Fruit fly (Drosophila melanogaster) whole organism, embryonic: ENCODE measurements around the gene Tnpo.

Experiments
- Asciz ChIP-seq: fragments of 200-800 bp; sonication (Bioruptor generic); optimal IDR thresholded peaks from 2 replicates; lab custom pipeline; 2017; ENCODE audit warnings: missing biosample characterization, mild to moderate bottlenecking, missing genetic modification characterization, missing genetic modification reagents
- Atf-2 ChIP-seq: fragments of 200-800 bp; sonication (Bioruptor generic); optimal IDR thresholded peaks from 2 replicates; lab custom pipeline; 2016; ENCODE audit warnings: missing biosample characterization, missing genetic modification characterization
- B-H1 ChIP-seq: fragments of 200-800 bp; sonication (Bioruptor generic); IDR thresholded peaks from 3 replicates; pipeline ENCODE4 v1.3.6; 2022; ENCODE audit warnings: missing biosample characterization, missing genetic modification characterization
- CG10431 ChIP-seq: fragments of 200-800 bp; sonication (Bioruptor generic); optimal IDR thresholded peaks from 3 replicates; lab custom pipeline; 2018; ENCODE audit warnings: missing biosample characterization, mild to moderate bottlenecking, missing genetic modification characterization
- CG11456 ChIP-seq: fragments of 200-800 bp; sonication (Bioruptor generic); IDR thresholded peaks from 3 replicates; pipeline ENCODE4 v1.3.6; 2022; ENCODE audit warnings: missing biosample characterization, missing genetic modification characterization
- CG11723 ChIP-seq: fragments of 200-800 bp; sonication (Bioruptor generic); optimal IDR thresholded peaks from 2 replicates; lab custom pipeline; 2017; ENCODE audit warnings: missing biosample characterization, mild to moderate bottlenecking, missing genetic modification characterization
- CG12155 ChIP-seq: fragments of 200-800 bp; sonication (Bioruptor generic); optimal IDR thresholded peaks from 3 replicates; lab custom pipeline; 2016; ENCODE audit warnings: missing biosample characterization, missing genetic modification characterization
- CG14050 ChIP-seq: fragments of 200-800 bp; sonication (Bioruptor generic); IDR thresholded peaks from 3 replicates; pipeline ENCODE4 v1.3.6; 2022; ENCODE audit warnings: missing biosample characterization, missing genetic modification characterization
- CG15073 ChIP-seq: fragments of 200-800 bp; sonication (Bioruptor generic); optimal IDR thresholded peaks from 2 replicates; lab custom pipeline; 2016; ENCODE audit warnings: missing biosample characterization, missing genetic modification characterization
- CG1529 ChIP-seq: fragments of 200-800 bp; sonication (Bioruptor generic); optimal IDR thresholded peaks from 3 replicates; lab custom pipeline; 2018; ENCODE audit warnings: missing biosample characterization, missing genetic modification characterization
- CG15514 ChIP-seq: fragments of 200-800 bp; sonication (Bioruptor generic); optimal IDR thresholded peaks from 3 replicates; lab custom pipeline; 2017; ENCODE audit warnings: missing biosample characterization, missing genetic modification characterization, mild to moderate bottlenecking, moderate library complexity, missing genetic modification reagents
- CG15601 ChIP-seq: fragments of 200-800 bp; sonication (Bioruptor generic); optimal IDR thresholded peaks from 3 replicates; lab custom pipeline; 2019; ENCODE audit warnings: missing biosample characterization, mild to moderate bottlenecking, missing genetic modification characterization, moderate library complexity
- CG1792 ChIP-seq: fragments of 200-800 bp; sonication (Bioruptor generic); optimal IDR thresholded peaks from 2 replicates; lab custom pipeline; 2016; ENCODE audit warnings: missing biosample characterization, missing genetic modification characterization
- CG2116 ChIP-seq: fragments of 200-800 bp; sonication (Bioruptor generic); optimal IDR thresholded peaks from 3 replicates; lab custom pipeline; 2018; ENCODE audit warnings: missing biosample characterization, mild to moderate bottlenecking, missing genetic modification characterization
- CG2875 ChIP-seq: fragments of 200-800 bp; sonication (Bioruptor generic); optimal IDR thresholded peaks from 2 replicates; lab custom pipeline; 2017; ENCODE audit warnings: missing biosample characterization, mild to moderate bottlenecking, missing genetic modification characterization, missing genetic modification reagents
- CG32532 ChIP-seq: fragments of 200-800 bp; sonication (Bioruptor generic); IDR thresholded peaks from 2 replicates; pipeline ENCODE4 v1.3.6; 2022; ENCODE audit warnings: missing biosample characterization, missing genetic modification characterization
- CG4617 ChIP-seq: fragments of 200-800 bp; sonication (Bioruptor generic); optimal IDR thresholded peaks from 3 replicates; lab custom pipeline; 2016; ENCODE audit warnings: missing biosample characterization, missing genetic modification characterization, borderline replicate concordance
- CG7786 ChIP-seq: fragments of 200-800 bp; sonication (Bioruptor generic); optimal IDR thresholded peaks from 2 replicates; lab custom pipeline; 2016; ENCODE audit warnings: missing biosample characterization, missing genetic modification characterization
- CG7928 ChIP-seq: fragments of 200-800 bp; sonication (Bioruptor generic); optimal IDR thresholded peaks from 2 replicates; lab custom pipeline; 2017; ENCODE audit warnings: missing biosample characterization, mild to moderate bottlenecking, missing genetic modification characterization
- CG7963 ChIP-seq: fragments of 200-800 bp; sonication (Bioruptor generic); IDR thresholded peaks from 3 replicates; pipeline ENCODE4 v1.3.6; 2022; ENCODE audit warnings: missing biosample characterization, missing genetic modification characterization; ENCODE audit not compliant: partially characterized antibody
- CG8388 ChIP-seq: fragments of 200-800 bp; sonication (Bioruptor generic); optimal IDR thresholded peaks from 2 replicates; lab custom pipeline; 2019; ENCODE audit warnings: missing biosample characterization, mild to moderate bottlenecking, missing genetic modification characterization, moderate library complexity
- CG8944 ChIP-seq: fragments of 200-800 bp; sonication (Bioruptor generic); optimal IDR thresholded peaks from 3 replicates; lab custom pipeline; 2016; ENCODE audit warnings: missing biosample characterization, missing genetic modification characterization
- CG9876 ChIP-seq: fragments of 200-800 bp; sonication (Bioruptor generic); optimal IDR thresholded peaks from 2 replicates; lab custom pipeline; 2016; ENCODE audit warnings: missing biosample characterization, missing genetic modification characterization
- CkIIα-i1 ChIP-seq: fragments of 200-800 bp; sonication (Bioruptor generic); IDR thresholded peaks from 2 replicates; pipeline ENCODE4 v1.3.6; 2022; ENCODE audit warnings: missing biosample characterization, missing genetic modification characterization
- D19B ChIP-seq: fragments of 200-800 bp; sonication (Bioruptor generic); optimal IDR thresholded peaks from 2 replicates; lab custom pipeline; 2017; ENCODE audit warnings: missing biosample characterization, mild to moderate bottlenecking, missing genetic modification characterization
- Dll ChIP-seq: fragments of 200-800 bp; sonication (Bioruptor generic); IDR thresholded peaks from 4 replicates; pipeline ENCODE4 v1.3.6; 2022; ENCODE audit warnings: missing biosample characterization, missing genetic modification characterization; ENCODE audit not compliant: partially characterized antibody
- Hmr ChIP-seq: fragments of 200-800 bp; sonication (Bioruptor generic); optimal IDR thresholded peaks from 3 replicates; lab custom pipeline; 2017; ENCODE audit warnings: mild to moderate bottlenecking, missing biosample characterization, missing genetic modification reagents, missing genetic modification characterization
- Hr3 ChIP-seq: fragments of 200-800 bp; sonication (Bioruptor generic); optimal IDR thresholded peaks from 3 replicates; lab custom pipeline; 2016; ENCODE audit warnings: missing biosample characterization, missing genetic modification characterization
- Lpt ChIP-seq: fragments of >200 bp; optimal IDR thresholded peaks from 2 replicates; lab custom pipeline; 2018; ENCODE audit warnings: missing biosample characterization, missing genetic modification characterization
- Pdp1 ChIP-seq, 2 experiments: fragments of 200-800 bp; sonication (Bioruptor generic); optimal IDR thresholded peaks; 3 replicates each; lab custom pipeline; 2016; ENCODE audit warnings: missing biosample characterization in 2 of 2, missing genetic modification characterization in 2 of 2, mild to moderate bottlenecking in 1 of 2, moderate library complexity in 1 of 2
- Poxn ChIP-seq: fragments of 200-800 bp; sonication (Bioruptor generic); IDR thresholded peaks from 2 replicates; pipeline ENCODE4 v1.3.6; 2022; ENCODE audit warnings: missing biosample characterization, missing genetic modification characterization
- al ChIP-seq: fragments of 200-800 bp; sonication (Bioruptor generic); IDR thresholded peaks from 2 replicates; pipeline ENCODE4 v1.3.6; 2022; ENCODE audit warnings: missing biosample characterization, missing genetic modification characterization
- ara ChIP-seq: fragments of 200-800 bp; sonication (Bioruptor generic); IDR thresholded peaks from 2 replicates; pipeline ENCODE4 v1.3.6; 2022; ENCODE audit warnings: missing biosample characterization, missing genetic modification characterization
- ase ChIP-seq: fragments of 200-800 bp; sonication (Bioruptor generic); IDR thresholded peaks from 3 replicates; pipeline ENCODE4 v1.3.6; 2022; ENCODE audit warnings: missing biosample characterization, missing genetic modification characterization
- chm ChIP-seq: fragments of 200-800 bp; sonication (Bioruptor generic); IDR thresholded peaks from 2 replicates; pipeline ENCODE4 v1.3.6; 2022; ENCODE audit warnings: missing biosample characterization, missing genetic modification characterization
- dan ChIP-seq: fragments of 200-800 bp; sonication (Bioruptor generic); IDR thresholded peaks from 2 replicates; pipeline ENCODE4 v1.3.6; 2022; ENCODE audit warnings: missing biosample characterization, missing genetic modification characterization
- dpn ChIP-seq, 2 experiments: fragments of 200-800 bp; sonication (Bioruptor generic); optimal IDR thresholded peaks; 3 replicates each; lab custom pipeline; 2016; ENCODE audit warnings: missing biosample characterization in 2 of 2, missing genetic modification characterization in 2 of 2
- jumu ChIP-seq: fragments of 200-800 bp; sonication (Bioruptor generic); optimal IDR thresholded peaks from 3 replicates; lab custom pipeline; 2016; ENCODE audit warnings: missing biosample characterization, missing genetic modification characterization
- knrl ChIP-seq: fragments of 200-800 bp; sonication (Bioruptor generic); IDR thresholded peaks from 3 replicates; pipeline ENCODE4 v1.3.6; 2022; ENCODE audit warnings: missing biosample characterization, missing genetic modification characterization; ENCODE audit not compliant: partially characterized antibody
- mirr ChIP-seq: fragments of 200-800 bp; sonication (Bioruptor generic); optimal IDR thresholded peaks from 3 replicates; lab custom pipeline; 2018; ENCODE audit warnings: missing biosample characterization, mild to moderate bottlenecking, missing genetic modification characterization
- peb ChIP-seq: fragments of 200-800 bp; sonication (Bioruptor generic); IDR thresholded peaks from 2 replicates; pipeline ENCODE4 v1.3.6; 2022; ENCODE audit warnings: missing biosample characterization, missing genetic modification characterization
- slp2 ChIP-seq: fragments of 200-800 bp; sonication (Bioruptor generic); optimal IDR thresholded peaks from 2 replicates; lab custom pipeline; 2016; ENCODE audit warnings: missing biosample characterization, missing genetic modification characterization
- so ChIP-seq: fragments of 200-800 bp; sonication (Bioruptor generic); IDR thresholded peaks from 3 replicates; pipeline ENCODE4 v1.3.6; 2022; ENCODE audit warnings: missing biosample characterization, missing genetic modification characterization
- sqz ChIP-seq: fragments of 200-800 bp; sonication (Bioruptor generic); optimal IDR thresholded peaks from 3 replicates; lab custom pipeline; 2018; ENCODE audit warnings: missing biosample characterization, mild to moderate bottlenecking, missing genetic modification characterization
- tap ChIP-seq: fragments of 200-800 bp; optimal IDR thresholded peaks from 3 replicates; lab custom pipeline; 2019; ENCODE audit warnings: missing biosample characterization, mild to moderate bottlenecking, missing genetic modification characterization, moderate library complexity
- trem ChIP-seq: fragments of 200-800 bp; optimal IDR thresholded peaks from 3 replicates; lab custom pipeline; 2019; ENCODE audit warnings: missing biosample characterization, mild to moderate bottlenecking, missing genetic modification characterization, moderate library complexity
- usp ChIP-seq: fragments of >200 bp; optimal IDR thresholded peaks from 2 replicates; lab custom pipeline; 2017; ENCODE audit warnings: missing biosample characterization, missing genetic modification characterization
- vvl ChIP-seq: fragments of 200-800 bp; sonication (Bioruptor generic); IDR thresholded peaks from 2 replicates; pipeline ENCODE4 v1.3.6; 2022; ENCODE audit warnings: missing biosample characterization, missing genetic modification characterization

The Tnpo gene

dm6 chr3L:6188995-6189927, 4.0 kb upstream of the Tnpo start, which contains the start of the genes D19A and CG7386 (continued):
- TF ChIP-seq Dll (GFP tag; lab: Robert Waterston, UW) (no peak), so (GFP tag; lab: Robert Waterston, UW) (0 out of 3 replicates have a peak, but pooled peaks have one; percentile 7), dpn (GFP tag; optimal IDR thresholded peaks at IDR 0.05; lab: Kevin White, UChicago) (peak; percentile 33 to 62), D19B (peak; percentile 63), CG4617 (GFP tag; lab: Kevin White, UChicago) (peak; percentile 7), chm (GFP tag; lab: Robert Waterston, UW) (peak; percentile 15; the same call in 1 of the 2 replicates), Hmr (GFP tag; lab: Kevin White, UChicago) (peak; percentile 53), Lpt (GFP tag; lab: Kevin White, UChicago) (no peak), CG9876 (GFP tag; lab: Kevin White, UChicago) (peak; percentile 47), CG1792 (GFP tag; lab: Kevin White, UChicago) (peak; percentile 16), jumu (peak; percentile 37), CG7786 (peak; percentile 56), vvl (peak; percentile 97), mirr (GFP tag; lab: Kevin White, UChicago) (peak; percentile 37), B-H1 (peak; percentile 16; the same call in 2 of the 3 replicates), CG11456 (peak; percentile 78), Asciz (GFP tag; lab: Kevin White, UChicago) (no peak), peb (no peak), CG7963 (GFP tag; lab: Robert Waterston, UW) (no peak), CG7928 (GFP tag; lab: Kevin White, UChicago) (peak; percentile 89), CG2875 (no peak), CG14050 (GFP tag; lab: Robert Waterston, UW) (peak; percentile 47), slp2 (GFP tag; lab: Kevin White, UChicago) (peak; percentile 49), al (GFP tag; lab: Robert Waterston, UW) (peak; percentile 49), trem (tag; lab: Kevin White, UChicago) (peak; percentile 36), tap (peak; percentile 46), ase (peak; percentile 67; the same call in 2 of the 3 replicates), ara (peak; percentile 33; the same call in 1 of the 2 replicates), CG2116 (GFP tag; lab: Kevin White, UChicago) (peak; percentile 11), Hr3 (GFP tag; lab: Kevin White, UChicago) (peak; percentile 34), CG15514 (GFP tag; lab: Kevin White, UChicago) (peak; percentile 76), sqz (peak; percentile 88), CG10431 (GFP tag; lab: Kevin White, UChicago) (peak; percentile 27), Poxn (GFP tag; lab: Robert Waterston, UW) (no peak), CkIIα-i1 (GFP tag; lab: Robert Waterston, UW) (no peak), CG32532 (GFP tag; lab: Robert Waterston, UW) (peak; percentile 80), CG15601 (tag; lab: Kevin White, UChicago) (peak; percentile 20), usp (no peak), knrl (GFP tag; lab: Robert Waterston, UW) (peak; percentile 39; the same call in 2 of the 3 replicates), CG12155 (peak; percentile 100), Pdp1 (GFP tag; optimal IDR thresholded peaks at IDR 0.05; lab: Kevin White, UChicago) (peak; percentile 30 to 41), CG8388 (GFP tag; lab: Kevin White, UChicago) (peak; percentile 30), CG11723 (GFP tag; lab: Kevin White, UChicago) (peak; percentile 16), Atf-2 (GFP tag; lab: Kevin White, UChicago) (peak; percentile 41), CG15073 (GFP tag; lab: Kevin White, UChicago) (no peak), CG1529 (GFP tag; lab: Kevin White, UChicago) (no peak), dan (GFP tag; lab: Robert Waterston, UW) (no peak), CG8944 (GFP tag; lab: Kevin White, UChicago) (peak; percentile 52)
